Worm (Caenorhabditis elegans) whole organism, L2 larva: ENCODE data around the gene cka-1.
A peak's percentile ranks its signal among the peaks of the same experiment; 100 is the strongest.
"Not testable (repeated sequence)": the region's sequence is repeated elsewhere in the genome, so short reads cannot be mapped to it uniquely, and the experiment has no call there.

Experiments
- F13H6.1 ChIP-seq: sonication (generic microtip); optimal IDR thresholded peaks from 2 replicates; lab custom pipeline; 2016; ENCODE audit warnings: missing genetic modification characterization, missing compliant biosample characterization
- R02D3.7 ChIP-seq: fragments of 150-350 bp; optimal IDR thresholded peaks from 2 replicates; lab custom pipeline; 2014; ENCODE audit warnings: missing biosample characterization, missing genetic modification characterization
- Y55F3AM.14 ChIP-seq: fragments of 200-800 bp; sonication (Bioruptor generic); optimal IDR thresholded peaks from 2 replicates; lab custom pipeline; 2018; ENCODE audit warnings: mild to moderate bottlenecking, missing genetic modification characterization, missing compliant biosample characterization
- ZK546.5 ChIP-seq: sonication (generic microtip); optimal IDR thresholded peaks from 2 replicates; lab custom pipeline; 2017; ENCODE audit warnings: missing biosample characterization, missing genetic modification characterization
- alr-1 ChIP-seq: fragments of 150-350 bp; optimal IDR thresholded peaks from 2 replicates; lab custom pipeline; 2014; ENCODE audit warnings: missing biosample characterization, missing genetic modification characterization
- ama-1 ChIP-seq: fragments of 150-350 bp; optimal IDR thresholded peaks from 2 replicates; lab custom pipeline; 2018; ENCODE audit warnings: inconsistent platforms
- blmp-1 ChIP-seq: sonication (generic microtip); optimal IDR thresholded peaks from 2 replicates; lab custom pipeline; 2017; ENCODE audit warnings: missing genetic modification characterization, mild to moderate bottlenecking, missing compliant biosample characterization, antibody characterized with exemption, moderate library complexity; ENCODE audit not compliant: insufficient read depth
- ceh-16 ChIP-seq: fragments of 150-350 bp; optimal IDR thresholded peaks from 2 replicates; lab custom pipeline; 2014; ENCODE audit warnings: missing biosample characterization, missing genetic modification characterization
- ceh-82 ChIP-seq: fragments of 150-350 bp; optimal IDR thresholded peaks from 2 replicates; lab custom pipeline; 2014; ENCODE audit warnings: missing biosample characterization, missing genetic modification characterization
- crh-2 ChIP-seq: sonication (generic microtip); optimal IDR thresholded peaks from 2 replicates; lab custom pipeline; 2017; ENCODE audit warnings: missing biosample characterization, missing genetic modification characterization
- dmd-4 ChIP-seq: sonication (generic microtip); optimal IDR thresholded peaks from 2 replicates; lab custom pipeline; 2017; ENCODE audit warnings: missing biosample characterization, missing genetic modification characterization
- egl-27 ChIP-seq: sonication (generic microtip); optimal IDR thresholded peaks from 3 replicates; lab custom pipeline; 2017; ENCODE audit warnings: missing biosample characterization, missing genetic modification reagents, missing genetic modification characterization
- elt-3 ChIP-seq: sonication (generic microtip); optimal IDR thresholded peaks from 2 replicates; lab custom pipeline; 2017; ENCODE audit warnings: missing biosample characterization, missing genetic modification characterization
- gmeb-1 ChIP-seq: fragments of 150-350 bp; optimal IDR thresholded peaks from 2 replicates; lab custom pipeline; 2014; ENCODE audit warnings: missing biosample characterization, missing genetic modification characterization
- lin-11 ChIP-seq: fragments of 150-350 bp; sonication (generic microtip); optimal IDR thresholded peaks from 2 replicates; lab custom pipeline; 2014; ENCODE audit warnings: missing biosample characterization, missing genetic modification characterization, inconsistent platforms, mixed read lengths
- lin-13 ChIP-seq: fragments of 150-350 bp; optimal IDR thresholded peaks from 2 replicates; lab custom pipeline; 2014; ENCODE audit warnings: missing biosample characterization, missing genetic modification reagents, missing genetic modification characterization
- lin-39 ChIP-seq: fragments of 150-350 bp; optimal IDR thresholded peaks from 2 replicates; lab custom pipeline; 2014; ENCODE audit warnings: missing biosample characterization, missing genetic modification reagents, missing genetic modification characterization
- lsy-2 ChIP-seq, 2 experiments: fragments of 150-350 bp in 1 of 2; sonication (generic microtip) in 1 of 2; optimal IDR thresholded peaks; 2 replicates each; lab custom pipeline; 2014 to 2017; ENCODE audit warnings: missing biosample characterization in 2 of 2, missing genetic modification characterization in 2 of 2
- mab-5 ChIP-seq: fragments of 150-350 bp; optimal IDR thresholded peaks from 2 replicates; lab custom pipeline; 2014; ENCODE audit warnings: missing biosample characterization, missing genetic modification characterization
- mbf-1 ChIP-seq: sonication (generic microtip); optimal IDR thresholded peaks from 2 replicates; lab custom pipeline; 2017; ENCODE audit warnings: missing biosample characterization, missing genetic modification characterization
- nhr-11 ChIP-seq: fragments of 150-350 bp; optimal IDR thresholded peaks from 2 replicates; lab custom pipeline; 2014; ENCODE audit warnings: missing biosample characterization, missing genetic modification characterization
- nhr-21 ChIP-seq: fragments of 150-350 bp; optimal IDR thresholded peaks from 2 replicates; lab custom pipeline; 2014; ENCODE audit warnings: missing biosample characterization, missing genetic modification characterization
- nhr-237 ChIP-seq: fragments of 150-350 bp; optimal IDR thresholded peaks from 2 replicates; lab custom pipeline; 2014; ENCODE audit warnings: missing biosample characterization, missing genetic modification characterization
- nhr-6 ChIP-seq: fragments of 150-350 bp; optimal IDR thresholded peaks from 2 replicates; lab custom pipeline; 2014; ENCODE audit warnings: missing biosample characterization, missing genetic modification characterization
- nhr-77 ChIP-seq: fragments of 150-350 bp; optimal IDR thresholded peaks from 2 replicates; lab custom pipeline; 2014; ENCODE audit warnings: missing biosample characterization, missing genetic modification characterization
- peb-1 ChIP-seq: fragments of 150-350 bp; optimal IDR thresholded peaks from 2 replicates; lab custom pipeline; 2014; ENCODE audit warnings: missing biosample characterization, missing genetic modification characterization
- sem-4 ChIP-seq: fragments of 150-350 bp; optimal IDR thresholded peaks from 2 replicates; lab custom pipeline; 2014; ENCODE audit warnings: missing biosample characterization, missing genetic modification reagents, missing genetic modification characterization
- sma-3 ChIP-seq: sonication (generic microtip); optimal IDR thresholded peaks from 2 replicates; lab custom pipeline; 2016; ENCODE audit warnings: missing genetic modification reagents, missing genetic modification characterization, missing compliant biosample characterization
- sma-9 ChIP-seq, 2 experiments: fragments of 150-350 bp in 1 of 2; sonication (generic microtip) in 1 of 2; optimal IDR thresholded peaks; 2 replicates each; lab custom pipeline; 2014 to 2016; ENCODE audit warnings: missing genetic modification characterization in 2 of 2, mild to moderate bottlenecking in 1 of 2, missing biosample characterization in 1 of 2, missing compliant biosample characterization in 1 of 2, missing genetic modification reagents in 1 of 2, moderate library complexity in 1 of 2
- snpc-4 ChIP-seq: fragments of 150-350 bp; optimal IDR thresholded peaks from 2 replicates; lab custom pipeline; 2014; ENCODE audit warnings: missing biosample characterization, missing genetic modification characterization
- unc-39 ChIP-seq: fragments of 150-350 bp; optimal IDR thresholded peaks from 2 replicates; lab custom pipeline; 2014; ENCODE audit warnings: missing biosample characterization, missing genetic modification characterization
- unc-55 ChIP-seq: fragments of 150-350 bp; sonication (generic microtip); optimal IDR thresholded peaks from 3 replicates; lab custom pipeline; 2014; ENCODE audit warnings: missing biosample characterization, missing genetic modification reagents, missing genetic modification characterization
- ztf-4 ChIP-seq: fragments of 150-350 bp; optimal IDR thresholded peaks from 2 replicates; lab custom pipeline; 2014; ENCODE audit warnings: missing biosample characterization, missing genetic modification characterization

cka-1 gene

DNA sequence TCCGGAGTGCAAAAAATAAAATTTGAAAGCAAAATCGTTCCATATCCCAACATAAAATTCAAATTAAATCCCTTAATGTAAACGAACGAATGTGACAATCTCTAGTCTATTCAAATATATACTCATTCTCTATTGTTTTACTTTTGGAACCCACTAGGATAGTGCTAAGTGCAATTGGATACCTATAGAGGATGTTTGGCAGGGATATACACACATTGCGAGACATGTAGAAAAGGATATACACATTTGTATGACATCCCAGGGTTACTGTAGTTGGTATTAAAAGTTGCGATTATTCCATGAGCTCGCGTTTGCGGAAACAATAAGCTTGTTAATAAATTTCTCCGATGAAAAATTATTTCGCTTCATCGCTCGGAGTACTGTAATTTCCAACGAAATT, 36.0 kb upstream of the cka-1 start:
- TF ChIP-seq lsy-2 (tag; optimal IDR thresholded peaks at IDR 0.05; lab: Kevin White, UChicago) (no peak), mbf-1 (tag; lab: Kevin White, UChicago) (no peak), unc-55 (no peak), ztf-4 (tag; lab: Kevin White, UChicago) (no peak), R02D3.7 (tag; lab: Kevin White, UChicago) (no peak), egl-27 (tag; lab: Kevin White, UChicago) (no peak), peb-1 (tag; lab: Kevin White, UChicago) (no peak), mab-5 (tag; lab: Kevin White, UChicago) (no peak), ceh-16 (no peak), sem-4 (tag; lab: Kevin White, UChicago) (no peak), crh-2 (tag; lab: Kevin White, UChicago) (no peak), gmeb-1 (tag; lab: Kevin White, UChicago) (no peak), nhr-21 (tag; lab: Kevin White, UChicago) (no peak), ceh-82 (no peak), snpc-4 (no peak)

DNA sequence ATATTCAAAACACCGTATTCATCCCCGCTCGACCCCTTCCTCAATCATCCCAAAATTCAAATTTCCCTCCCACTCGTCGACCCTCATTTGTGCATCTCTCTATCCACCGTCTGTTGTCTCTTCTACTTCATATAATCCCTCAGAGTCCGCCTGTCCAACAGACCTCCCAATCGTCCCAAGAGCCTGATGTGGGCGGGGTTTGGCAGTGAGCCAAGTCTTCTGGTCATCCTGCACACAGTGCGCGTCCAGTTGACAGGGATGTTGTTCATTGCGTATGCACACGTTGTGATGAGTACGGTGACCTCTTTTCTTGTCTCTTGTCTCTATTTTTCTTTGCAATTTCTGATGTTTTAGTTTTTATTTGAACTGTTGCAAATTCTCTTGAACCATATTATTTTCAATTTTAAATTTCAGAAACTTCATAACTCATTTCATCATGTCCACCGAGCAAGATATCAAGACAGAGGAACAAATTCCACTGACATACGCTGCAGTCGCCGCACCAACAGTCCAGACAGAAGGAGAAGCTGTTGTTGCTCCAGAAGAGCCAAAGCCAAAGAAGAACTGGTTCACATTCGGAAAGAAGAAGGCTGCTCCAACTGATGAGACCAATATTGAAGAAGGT, 34.8 kb upstream of the cka-1 start, which contains the start of gene cav-1:
Gene cav-1 (plus strand): TSS at position 415 of the 625 bp plus-strand sequence.
- TF ChIP-seq sma-3 (GFP tag; lab: Kevin White, UChicago) = no peak
- no peak for TF ChIP-seq nhr-11 (tag; lab: Kevin White, UChicago)
- TF ChIP-seq alr-1 = no peak
- no peak for TF ChIP-seq nhr-77
- no peak for TF ChIP-seq ztf-4 (tag; lab: Kevin White, UChicago)
- TF ChIP-seq dmd-4 (tag; lab: Kevin White, UChicago) = no peak
- no peak for TF ChIP-seq sma-9 (GFP tag; optimal IDR thresholded peaks at IDR 0.05; lab: Kevin White, UChicago)
- no peak for TF ChIP-seq sma-9 (tag; optimal IDR thresholded peaks at IDR 0.05; lab: Kevin White, UChicago)
- no peak for TF ChIP-seq elt-3 (tag; lab: Kevin White, UChicago)
- no peak for TF ChIP-seq ZK546.5 (tag; lab: Kevin White, UChicago)
- TF ChIP-seq nhr-6 (tag; lab: Kevin White, UChicago) = no peak
- no peak for TF ChIP-seq F13H6.1 (tag; lab: Kevin White, UChicago)
- no peak for TF ChIP-seq snpc-4
- TF ChIP-seq lin-11 = no peak
- no peak for TF ChIP-seq peb-1 (tag; lab: Kevin White, UChicago)

DNA sequence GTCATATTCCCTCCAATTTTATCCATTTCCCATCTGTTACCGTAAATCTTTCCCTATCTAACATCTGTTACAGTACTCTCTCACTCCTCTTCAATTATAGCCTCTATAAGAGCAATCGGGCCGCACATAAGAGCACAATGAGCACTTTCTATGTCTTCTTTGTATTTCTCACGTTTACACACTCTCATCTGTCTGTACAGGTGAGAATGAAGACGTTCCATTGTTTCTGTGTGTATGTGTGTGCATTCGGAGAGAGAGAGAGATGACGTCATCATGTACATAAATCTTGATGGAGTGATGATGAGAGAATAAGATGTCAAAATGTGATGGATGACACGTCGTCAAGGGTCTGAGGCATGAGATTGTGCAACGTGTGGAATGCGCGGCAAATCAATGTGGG, 33.4 kb upstream of the cka-1 start:
- TF ChIP-seq lin-11 (no peak), mab-5 (tag; lab: Kevin White, UChicago) (peak; percentile 12)

DNA sequence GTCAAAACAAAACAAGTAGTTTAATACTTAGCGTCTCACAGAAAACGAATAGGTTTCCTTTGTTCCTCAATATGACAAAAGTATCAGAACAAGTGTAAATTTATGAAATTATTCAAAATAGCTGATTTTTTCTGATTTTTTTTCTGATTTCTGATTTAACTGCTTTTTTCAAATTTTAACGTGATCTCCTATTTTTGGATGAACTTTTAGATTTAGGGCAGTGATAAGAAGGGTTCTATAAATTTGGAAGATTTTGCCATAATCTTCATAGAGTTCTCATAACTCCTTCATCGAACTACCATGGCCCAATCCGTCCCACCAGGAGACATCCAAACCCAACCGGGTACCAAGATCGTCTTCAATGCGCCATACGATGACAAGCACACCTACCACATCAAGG, 32.3 kb upstream of the cka-1 start, which contains the start of gene msp-78:
Gene msp-78 (plus strand): TSS at position 301 of the 400 bp plus-strand sequence.
- TF ChIP-seq gmeb-1 (tag; lab: Kevin White, UChicago); crh-2 (tag; lab: Kevin White, UChicago); lin-13 (GFP tag; lab: Kevin White, UChicago): not testable (repeated sequence)

DNA sequence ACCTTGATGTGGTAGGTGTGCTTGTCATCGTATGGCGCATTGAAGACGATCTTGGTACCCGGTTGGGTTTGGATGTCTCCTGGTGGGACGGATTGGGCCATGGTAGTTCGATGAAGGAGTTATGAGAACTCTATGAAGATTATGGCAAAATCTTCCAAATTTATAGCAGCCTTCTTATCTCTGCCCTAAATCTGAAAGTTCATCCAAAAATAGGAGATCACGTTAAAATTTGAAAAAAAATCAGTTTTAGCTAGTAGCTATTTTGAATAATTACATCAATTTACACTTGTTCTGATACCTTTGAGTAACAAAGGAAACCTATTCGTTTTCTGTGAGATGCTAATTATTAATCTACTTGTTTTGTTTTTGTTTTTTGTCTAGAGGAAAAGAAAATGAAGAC, 29.6 kb upstream of the cka-1 start, which contains the start of gene msp-79:
Gene msp-79 (minus strand): TSS at position 101 of the 400 bp plus-strand sequence.
- TF ChIP-seq gmeb-1 (tag; lab: Kevin White, UChicago); unc-55; lin-11: not testable (repeated sequence)

DNA sequence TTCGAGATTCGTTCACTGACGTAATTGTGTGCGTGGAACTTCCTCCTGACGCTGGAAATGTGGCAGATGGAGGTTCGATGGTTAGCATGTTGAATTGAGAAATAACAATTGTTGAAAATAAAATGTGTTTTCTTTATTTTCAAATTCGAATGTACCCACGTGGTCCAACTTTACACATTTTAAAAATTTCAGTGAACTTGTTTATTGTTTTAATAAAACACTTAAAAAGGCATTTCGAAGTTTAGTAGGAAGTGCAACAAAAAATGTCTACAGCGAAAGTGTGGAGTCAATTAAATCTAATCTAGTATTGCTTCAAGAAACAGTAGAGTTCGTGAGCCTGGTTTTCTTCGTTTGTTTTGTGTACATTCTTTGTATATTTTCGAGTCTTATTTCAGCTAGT, 28.8 kb upstream of the cka-1 start, which contains the start of gene ssp-36:
Gene ssp-36 (minus strand): TSS at position 101 of the 400 bp plus-strand sequence.
- TF ChIP-seq Y55F3AM.14 (GFP tag; lab: Kevin White, UChicago) (no peak), dmd-4 (tag; lab: Kevin White, UChicago) (no peak), egl-27 (tag; lab: Kevin White, UChicago) (no peak), nhr-21 (tag; lab: Kevin White, UChicago) (no peak), F13H6.1 (tag; lab: Kevin White, UChicago) (no peak), unc-39 (no peak), ama-1 (lab: Kevin White, UChicago) (no peak), gmeb-1 (tag; lab: Kevin White, UChicago) (no peak), peb-1 (tag; lab: Kevin White, UChicago) (no peak), sma-9 (GFP tag; optimal IDR thresholded peaks at IDR 0.05; lab: Kevin White, UChicago) (no peak), sma-9 (tag; optimal IDR thresholded peaks at IDR 0.05; lab: Kevin White, UChicago) (no peak), lin-39 (tag; lab: Kevin White, UChicago) (no peak), lin-11 (no peak), blmp-1 (no peak), nhr-237 (tag; lab: Kevin White, UChicago) (no peak), sem-4 (tag; lab: Kevin White, UChicago) (no peak)
